Worm (Caenorhabditis elegans) whole organism, late embryonic: Measurements from ENCODE around the gene C45H4.14.

ENCODE experiments used
- ama-1 ChIP-seq: fragments of 150-350 bp; optimal IDR thresholded peaks from 2 replicates; lab custom pipeline; 2014
- elt-2 ChIP-seq: sonication (generic microtip); optimal IDR thresholded peaks from 2 replicates; lab custom pipeline; 2016; ENCODE audit warnings: missing genetic modification reagents, missing genetic modification characterization, missing compliant biosample characterization
- npax-4 ChIP-seq: sonication (generic microtip); optimal IDR thresholded peaks from 2 replicates; lab custom pipeline; 2016; ENCODE audit warnings: missing genetic modification characterization, missing compliant biosample characterization
- pax-1 ChIP-seq: fragments of 150-350 bp; optimal IDR thresholded peaks from 2 replicates; lab custom pipeline; 2014; ENCODE audit warnings: missing biosample characterization, missing genetic modification characterization
- unc-55 ChIP-seq: sonication (generic microtip); optimal IDR thresholded peaks from 2 replicates; lab custom pipeline; 2017; ENCODE audit warnings: missing biosample characterization, missing genetic modification reagents, missing genetic modification characterization
- unc-86 ChIP-seq: sonication (generic microtip); optimal IDR thresholded peaks from 2 replicates; lab custom pipeline; 2016; ENCODE audit warnings: missing genetic modification characterization, missing compliant biosample characterization

- TF ChIP-seq unc-55 (GFP tag; lab: Kevin White, UChicago), result no peak
- no peak for TF ChIP-seq ama-1 (lab: Kevin White, UChicago)
- no peak for TF ChIP-seq npax-4
- TF ChIP-seq pax-1, result no peak
- no peak for TF ChIP-seq unc-86 (tag; lab: Kevin White, UChicago)
- no peak for TF ChIP-seq elt-2 (tag; lab: Kevin White, UChicago)
Observed at ce11 chrV:2190383-2190782, 31.2 kb upstream of the C45H4.14 start.
